Worm (Caenorhabditis elegans) whole organism, mixed stage, embryonic: ENCODE results near the gene F31B12.3.

Experiments used
- ces-1 ChIP-seq: fragments of 150-350 bp; optimal IDR thresholded peaks from 2 replicates; lab custom pipeline; 2014; ENCODE audit warnings: missing biosample characterization, missing genetic modification reagents, missing genetic modification characterization
- elt-3 ChIP-seq: fragments of 150-350 bp; optimal IDR thresholded peaks from 2 replicates; lab custom pipeline; 2014; ENCODE audit warnings: missing biosample characterization, missing genetic modification characterization
- lin-13 ChIP-seq: fragments of 150-350 bp; optimal IDR thresholded peaks from 2 replicates; lab custom pipeline; 2014; ENCODE audit warnings: missing biosample characterization, missing genetic modification characterization
- lsy-2 ChIP-seq: fragments of 150-350 bp; optimal IDR thresholded peaks from 2 replicates; lab custom pipeline; 2014; ENCODE audit warnings: missing biosample characterization, missing genetic modification characterization
- nhr-12 ChIP-seq: fragments of 150-350 bp; optimal IDR thresholded peaks from 2 replicates; lab custom pipeline; 2014; ENCODE audit warnings: missing biosample characterization, missing genetic modification characterization
- nhr-76 ChIP-seq: sonication (generic microtip); optimal IDR thresholded peaks from 2 replicates; lab custom pipeline; 2017; ENCODE audit warnings: missing biosample characterization, missing genetic modification characterization
- pha-4 ChIP-seq: fragments of 150-350 bp; optimal IDR thresholded peaks from 2 replicates; lab custom pipeline; 2018; ENCODE audit warnings: missing biosample characterization, missing genetic modification reagents, missing genetic modification characterization
- snpc-4 ChIP-seq: fragments of 150-350 bp; optimal IDR thresholded peaks from 2 replicates; lab custom pipeline; 2014; ENCODE audit warnings: missing biosample characterization, missing genetic modification characterization
- sptf-1 ChIP-seq: sonication (generic microtip); optimal IDR thresholded peaks from 2 replicates; lab custom pipeline; 2017; ENCODE audit warnings: mild to moderate bottlenecking, missing genetic modification characterization, moderate library complexity, missing compliant biosample characterization
- unc-62 ChIP-seq: fragments of 150-350 bp; optimal IDR thresholded peaks from 2 replicates; lab custom pipeline; 2014; ENCODE audit warnings: missing biosample characterization, missing genetic modification reagents, missing genetic modification characterization
- ztf-11 ChIP-seq: fragments of 150-350 bp; optimal IDR thresholded peaks from 2 replicates; lab custom pipeline; 2014; ENCODE audit warnings: missing biosample characterization, missing genetic modification characterization

- TF ChIP-seq ztf-11 (tag; lab: Kevin White, UChicago): no peak
- no peak for TF ChIP-seq lsy-2 (tag; lab: Kevin White, UChicago)
- TF ChIP-seq nhr-76 (tag; lab: Kevin White, UChicago): no peak
- no peak for TF ChIP-seq snpc-4 (tag; lab: Kevin White, UChicago)
- no peak for TF ChIP-seq lin-13 (tag; lab: Kevin White, UChicago)
- TF ChIP-seq unc-62 (GFP tag; lab: Kevin White, UChicago): no peak
- TF ChIP-seq sptf-1: no peak
- TF ChIP-seq nhr-12: no peak
- TF ChIP-seq elt-3 (tag; lab: Kevin White, UChicago): no peak
- no peak for TF ChIP-seq pha-4 (tag; lab: Kevin White, UChicago)
- no peak for TF ChIP-seq ces-1
These were observed 17.2 kb upstream of the F31B12.3 start for ce11 chrX:10837609-10838008.
